Worm (Caenorhabditis elegans): ENCODE data around the gene cest-3.

DNA sequence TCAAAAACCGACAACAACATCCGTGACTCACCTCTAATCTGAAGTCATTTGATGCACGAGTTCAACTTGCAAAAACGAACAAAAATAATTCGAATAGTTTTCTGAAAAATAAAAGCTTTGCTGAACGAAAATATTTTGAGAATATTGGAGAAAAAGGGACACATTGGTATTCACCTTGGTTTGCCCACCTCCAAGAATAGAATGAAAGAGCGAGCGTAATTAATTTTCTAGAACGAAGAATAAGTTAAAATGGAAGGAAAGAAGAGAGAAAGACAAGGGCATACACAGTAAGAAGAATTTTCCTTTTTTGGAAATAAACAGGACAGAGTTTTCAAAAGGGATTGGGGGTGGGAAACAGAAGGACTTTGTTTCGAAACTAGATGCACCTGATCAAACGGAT is 28.6 kb upstream of the cest-3 start, which contains the start of gene cab-1:
- TF ChIP-seq ceh-82 (tag; optimal IDR thresholded peaks at IDR 0.05), result no peak
- TF ChIP-seq egl-27 (tag; optimal IDR thresholded peaks at IDR 0.05), result no peak
- TF ChIP-seq snpc-4 (tag; optimal IDR thresholded peaks at IDR 0.05), result no peak
- no peak for TF ChIP-seq pha-4 (tag; optimal IDR thresholded peaks at IDR 0.05)
- TF ChIP-seq ama-1 (optimal IDR thresholded peaks at IDR 0.05), result no peak
- TF ChIP-seq sea-2 (GFP tag; optimal IDR thresholded peaks at IDR 0.05), result no peak
- TF ChIP-seq nhr-25 (tag; optimal IDR thresholded peaks at IDR 0.05), result no peak
- TF ChIP-seq pqm-1 (tag; optimal IDR thresholded peaks at IDR 0.05), result no peak
- TF ChIP-seq ztf-4 (tag; optimal IDR thresholded peaks at IDR 0.05), result no peak
- no peak for TF ChIP-seq skn-1 (tag; optimal IDR thresholded peaks at IDR 0.05)
- TF ChIP-seq ztf-11 (tag; optimal IDR thresholded peaks at IDR 0.05), result no peak
- TF ChIP-seq nhr-237 (tag; optimal IDR thresholded peaks at IDR 0.05), result no peak
- TF ChIP-seq tbx-2 (tag; optimal IDR thresholded peaks at IDR 0.05), result no peak
- no peak for TF ChIP-seq nhr-11 (tag; optimal IDR thresholded peaks at IDR 0.05)
